Fruit fly (Drosophila melanogaster) whole organism, embryonic: ENCODE measurements around the gene SrpRalpha.
A peak's percentile ranks its signal among the peaks of the same experiment; 100 is the strongest.

Experiments
- Abd-B ChIP-seq: fragments of 200-800 bp; sonication (Bioruptor generic); optimal IDR thresholded peaks from 2 replicates; lab custom pipeline; 2018; ENCODE audit warnings: missing biosample characterization, mild to moderate bottlenecking, missing genetic modification characterization, moderate library complexity
- CG10366 ChIP-seq: fragments of 200-800 bp; sonication (Bioruptor generic); IDR thresholded peaks from 2 replicates; pipeline ENCODE4 v1.3.6; 2022; ENCODE audit warnings: missing biosample characterization, missing genetic modification characterization
- CG11093 ChIP-seq: fragments of 200-800 bp; sonication (Bioruptor generic); IDR thresholded peaks from 3 replicates; pipeline ENCODE4 v1.3.6; 2022; ENCODE audit warnings: missing biosample characterization, missing genetic modification characterization
- CG11696 ChIP-seq: fragments of 200-800 bp; sonication (Bioruptor generic); IDR thresholded peaks from 2 replicates; pipeline ENCODE4 v1.3.6; 2022; ENCODE audit warnings: missing biosample characterization, missing genetic modification characterization
- CG12236 ChIP-seq: fragments of 200-800 bp; sonication (Bioruptor generic); optimal IDR thresholded peaks from 2 replicates; lab custom pipeline; 2016; ENCODE audit warnings: missing biosample characterization, missing genetic modification characterization
- CG13775 ChIP-seq: fragments of 200-800 bp; sonication (Bioruptor generic); optimal IDR thresholded peaks from 3 replicates; lab custom pipeline; 2017; ENCODE audit warnings: missing biosample characterization, mild to moderate bottlenecking, missing genetic modification characterization
- CG14014 ChIP-seq: fragments of 200-800 bp; sonication (Bioruptor generic); IDR thresholded peaks from 2 replicates; pipeline ENCODE4 v1.3.6; 2022; ENCODE audit warnings: missing biosample characterization, missing genetic modification characterization
- CG14050 ChIP-seq: fragments of 200-800 bp; sonication (Bioruptor generic); IDR thresholded peaks from 3 replicates; pipeline ENCODE4 v1.3.6; 2022; ENCODE audit warnings: missing biosample characterization, missing genetic modification characterization
- CG14441 ChIP-seq: fragments of 200-800 bp; sonication (Bioruptor generic); IDR thresholded peaks from 2 replicates; pipeline ENCODE4 v1.3.6; 2022; ENCODE audit warnings: missing biosample characterization, missing genetic modification characterization
- CG14710 ChIP-seq: fragments of 200-800 bp; sonication (Bioruptor generic); optimal IDR thresholded peaks from 3 replicates; lab custom pipeline; 2019; ENCODE audit warnings: missing biosample characterization, mild to moderate bottlenecking, missing genetic modification characterization, moderate library complexity
- CG14965 ChIP-seq: fragments of 200-800 bp; sonication (Bioruptor generic); optimal IDR thresholded peaks from 2 replicates; lab custom pipeline; 2016; ENCODE audit warnings: missing biosample characterization, missing genetic modification characterization, borderline replicate concordance
- CG15073 ChIP-seq: fragments of 200-800 bp; sonication (Bioruptor generic); optimal IDR thresholded peaks from 2 replicates; lab custom pipeline; 2016; ENCODE audit warnings: missing biosample characterization, missing genetic modification characterization
- CG1603 ChIP-seq: fragments of 200-800 bp; sonication (Bioruptor generic); optimal IDR thresholded peaks from 2 replicates; lab custom pipeline; 2019; ENCODE audit warnings: missing biosample characterization, mild to moderate bottlenecking, missing genetic modification characterization, moderate library complexity
- CG17186 ChIP-seq: fragments of 200-800 bp; sonication (Bioruptor generic); optimal IDR thresholded peaks from 3 replicates; lab custom pipeline; 2017; ENCODE audit warnings: missing biosample characterization, missing genetic modification reagents, missing genetic modification characterization
- CG18476 ChIP-seq: fragments of 200-800 bp; sonication (Bioruptor generic); optimal IDR thresholded peaks from 2 replicates; lab custom pipeline; 2016; ENCODE audit warnings: missing biosample characterization, mild to moderate bottlenecking, missing genetic modification characterization
- CG2712 ChIP-seq: fragments of 200-800 bp; optimal IDR thresholded peaks from 3 replicates; lab custom pipeline; 2019; ENCODE audit warnings: missing biosample characterization, mild to moderate bottlenecking, missing genetic modification characterization, moderate library complexity
- CG3281 ChIP-seq: fragments of 200-800 bp; sonication (Bioruptor generic); optimal IDR thresholded peaks from 3 replicates; lab custom pipeline; 2017; ENCODE audit warnings: missing biosample characterization, mild to moderate bottlenecking, missing genetic modification characterization
- CG3847 ChIP-seq: fragments of 200-800 bp; sonication (Bioruptor generic); IDR thresholded peaks from 2 replicates; pipeline ENCODE4 v1.3.6; 2022; ENCODE audit warnings: missing biosample characterization, missing genetic modification characterization
- CG4328 ChIP-seq: fragments of 200-800 bp; sonication (Bioruptor generic); optimal IDR thresholded peaks from 3 replicates; lab custom pipeline; 2017; ENCODE audit warnings: missing biosample characterization, missing genetic modification reagents, missing genetic modification characterization
- CG4404 ChIP-seq: fragments of 200-800 bp; sonication (Bioruptor generic); IDR thresholded peaks from 2 replicates; pipeline ENCODE4 v1.3.6; 2022; ENCODE audit warnings: missing biosample characterization, missing genetic modification characterization
- CG4424 ChIP-seq: fragments of 200-800 bp; sonication (Bioruptor generic); optimal IDR thresholded peaks from 3 replicates; lab custom pipeline; 2016; ENCODE audit warnings: missing biosample characterization, missing genetic modification characterization
- CG5180 ChIP-seq: fragments of 200-800 bp; sonication (Bioruptor generic); optimal IDR thresholded peaks from 3 replicates; lab custom pipeline; 2017; ENCODE audit warnings: missing biosample characterization, missing genetic modification characterization, mild to moderate bottlenecking, moderate library complexity, missing genetic modification reagents
- CG6683 ChIP-seq: fragments of 200-800 bp; sonication (Bioruptor generic); optimal IDR thresholded peaks from 2 replicates; lab custom pipeline; 2017; ENCODE audit warnings: missing biosample characterization, mild to moderate bottlenecking, missing genetic modification characterization, missing genetic modification reagents
- CG6854 ChIP-seq: fragments of 200-800 bp; sonication (Bioruptor generic); optimal IDR thresholded peaks from 3 replicates; lab custom pipeline; 2017; ENCODE audit warnings: missing biosample characterization, mild to moderate bottlenecking, missing genetic modification characterization
- CG9727 ChIP-seq: fragments of 200-800 bp; sonication (Bioruptor generic); optimal IDR thresholded peaks from 3 replicates; lab custom pipeline; 2017; ENCODE audit warnings: missing biosample characterization, mild to moderate bottlenecking, missing genetic modification characterization
- CTCF ChIP-seq: fragments of 200-800 bp; sonication (Bioruptor generic); optimal IDR thresholded peaks from 2 replicates; lab custom pipeline; 2017; ENCODE audit warnings: missing biosample characterization, mild to moderate bottlenecking, missing genetic modification characterization, moderate library complexity
- ERR ChIP-seq: fragments of 200-800 bp; sonication (Bioruptor generic); optimal IDR thresholded peaks from 2 replicates; lab custom pipeline; 2016; ENCODE audit warnings: missing biosample characterization, missing genetic modification characterization
- Elba2 ChIP-seq: fragments of 200-800 bp; sonication (Bioruptor generic); optimal IDR thresholded peaks from 3 replicates; lab custom pipeline; 2016; ENCODE audit warnings: missing biosample characterization, missing genetic modification characterization
- H15 ChIP-seq: fragments of 200-800 bp; sonication (Bioruptor generic); IDR thresholded peaks from 3 replicates; pipeline ENCODE4 v1.3.6; 2022; ENCODE audit warnings: missing biosample characterization, missing genetic modification characterization
- Med ChIP-seq: fragments of 200-800 bp; sonication (Bioruptor generic); peaks from one replicate; lab custom pipeline; 2016; ENCODE audit warnings: missing biosample characterization, missing genetic modification characterization, mild to moderate bottlenecking, inconsistent platforms, moderate library complexity
- Nf-YA ChIP-seq: fragments of 200-800 bp; sonication (Bioruptor generic); IDR thresholded peaks from 2 replicates; pipeline ENCODE4 v1.3.6; 2022; ENCODE audit warnings: missing biosample characterization, missing genetic modification characterization
- Pdp1 ChIP-seq, 2 experiments: fragments of 200-800 bp; sonication (Bioruptor generic); optimal IDR thresholded peaks; 3 replicates each; lab custom pipeline; 2016; ENCODE audit warnings: missing biosample characterization in 2 of 2, missing genetic modification characterization in 2 of 2, mild to moderate bottlenecking in 1 of 2, moderate library complexity in 1 of 2
- Sry-β ChIP-seq: fragments of 200-800 bp; sonication (Bioruptor generic); optimal IDR thresholded peaks from 2 replicates; lab custom pipeline; 2018; ENCODE audit warnings: missing biosample characterization, mild to moderate bottlenecking, missing genetic modification characterization, moderate library complexity
- TFAM ChIP-seq: fragments of 200-800 bp; sonication (Bioruptor generic); optimal IDR thresholded peaks from 2 replicates; lab custom pipeline; 2017; ENCODE audit warnings: missing biosample characterization, missing genetic modification characterization, inconsistent platforms
- crp ChIP-seq, 2 experiments: fragments of 200-800 bp; sonication (Bioruptor generic); optimal IDR thresholded peaks; 2 replicates in 1 of 2; 3 replicates in 1 of 2; lab custom pipeline; 2017; ENCODE audit warnings: missing biosample characterization in 2 of 2, missing genetic modification characterization in 2 of 2, mild to moderate bottlenecking in 1 of 2, moderate library complexity in 1 of 2
- danr ChIP-seq: fragments of 200-800 bp; sonication (Bioruptor generic); IDR thresholded peaks from 2 replicates; pipeline ENCODE4 v1.3.6; 2022; ENCODE audit warnings: missing biosample characterization, missing genetic modification characterization
- dmrt11E ChIP-seq: fragments of 200-800 bp; sonication (Bioruptor generic); optimal IDR thresholded peaks from 3 replicates; lab custom pipeline; 2018; ENCODE audit warnings: missing biosample characterization, mild to moderate bottlenecking, missing genetic modification characterization, moderate library complexity
- ftz-f1 ChIP-seq: fragments of 200-800 bp; sonication (Bioruptor generic); optimal IDR thresholded peaks from 2 replicates; lab custom pipeline; 2016; ENCODE audit warnings: missing biosample characterization, missing genetic modification characterization
- grau ChIP-seq: fragments of 200-800 bp; optimal IDR thresholded peaks from 3 replicates; lab custom pipeline; 2019; ENCODE audit warnings: missing biosample characterization, mild to moderate bottlenecking, missing genetic modification characterization, moderate library complexity
- hbn ChIP-seq: fragments of 200-800 bp; sonication (Bioruptor generic); IDR thresholded peaks from 2 replicates; pipeline ENCODE4 v1.3.6; 2022; ENCODE audit warnings: missing biosample characterization, missing genetic modification characterization; ENCODE audit not compliant: partially characterized antibody
- ken ChIP-seq: fragments of 200-800 bp; sonication (Bioruptor generic); IDR thresholded peaks from 3 replicates; pipeline ENCODE4 v1.3.6; 2022; ENCODE audit warnings: missing biosample characterization, missing genetic modification characterization
- maf-S ChIP-seq: fragments of 200-800 bp; sonication (Bioruptor generic); optimal IDR thresholded peaks from 2 replicates; lab custom pipeline; 2016; ENCODE audit warnings: missing biosample characterization, missing genetic modification characterization
- ranshi ChIP-seq: fragments of 200-800 bp; sonication (Bioruptor generic); IDR thresholded peaks from 2 replicates; pipeline ENCODE4 v1.3.6; 2022; ENCODE audit warnings: missing biosample characterization, missing genetic modification characterization
- sisA ChIP-seq: fragments of 200-800 bp; sonication (Bioruptor generic); IDR thresholded peaks from 2 replicates; pipeline ENCODE4 v1.3.6; 2022; ENCODE audit warnings: missing biosample characterization, missing genetic modification characterization
- slp2 ChIP-seq: fragments of 200-800 bp; sonication (Bioruptor generic); optimal IDR thresholded peaks from 2 replicates; lab custom pipeline; 2016; ENCODE audit warnings: missing biosample characterization, missing genetic modification characterization
- sr ChIP-seq: fragments of 200-800 bp; sonication (Bioruptor generic); IDR thresholded peaks from 3 replicates; pipeline ENCODE4 v1.3.6; 2022; ENCODE audit warnings: missing biosample characterization, missing genetic modification characterization
- ssp ChIP-seq: fragments of 200-800 bp; sonication (Bioruptor generic); IDR thresholded peaks from 2 replicates; pipeline ENCODE4 v1.3.6; 2022; ENCODE audit warnings: missing biosample characterization, missing genetic modification characterization
- toy ChIP-seq: fragments of 200-800 bp; sonication (Bioruptor generic); IDR thresholded peaks from 2 replicates; pipeline ENCODE4 v1.3.6; 2022; ENCODE audit warnings: missing biosample characterization, missing genetic modification characterization
- tup ChIP-seq: fragments of 200-800 bp; sonication (Bioruptor generic); optimal IDR thresholded peaks from 2 replicates; lab custom pipeline; 2016; ENCODE audit warnings: missing biosample characterization, mild to moderate bottlenecking, missing genetic modification characterization, moderate library complexity
- unpg ChIP-seq: fragments of 200-800 bp; sonication (Bioruptor generic); optimal IDR thresholded peaks from 3 replicates; lab custom pipeline; 2018; ENCODE audit warnings: missing biosample characterization, mild to moderate bottlenecking, missing genetic modification characterization, moderate library complexity

The SrpRalpha gene

DNA sequence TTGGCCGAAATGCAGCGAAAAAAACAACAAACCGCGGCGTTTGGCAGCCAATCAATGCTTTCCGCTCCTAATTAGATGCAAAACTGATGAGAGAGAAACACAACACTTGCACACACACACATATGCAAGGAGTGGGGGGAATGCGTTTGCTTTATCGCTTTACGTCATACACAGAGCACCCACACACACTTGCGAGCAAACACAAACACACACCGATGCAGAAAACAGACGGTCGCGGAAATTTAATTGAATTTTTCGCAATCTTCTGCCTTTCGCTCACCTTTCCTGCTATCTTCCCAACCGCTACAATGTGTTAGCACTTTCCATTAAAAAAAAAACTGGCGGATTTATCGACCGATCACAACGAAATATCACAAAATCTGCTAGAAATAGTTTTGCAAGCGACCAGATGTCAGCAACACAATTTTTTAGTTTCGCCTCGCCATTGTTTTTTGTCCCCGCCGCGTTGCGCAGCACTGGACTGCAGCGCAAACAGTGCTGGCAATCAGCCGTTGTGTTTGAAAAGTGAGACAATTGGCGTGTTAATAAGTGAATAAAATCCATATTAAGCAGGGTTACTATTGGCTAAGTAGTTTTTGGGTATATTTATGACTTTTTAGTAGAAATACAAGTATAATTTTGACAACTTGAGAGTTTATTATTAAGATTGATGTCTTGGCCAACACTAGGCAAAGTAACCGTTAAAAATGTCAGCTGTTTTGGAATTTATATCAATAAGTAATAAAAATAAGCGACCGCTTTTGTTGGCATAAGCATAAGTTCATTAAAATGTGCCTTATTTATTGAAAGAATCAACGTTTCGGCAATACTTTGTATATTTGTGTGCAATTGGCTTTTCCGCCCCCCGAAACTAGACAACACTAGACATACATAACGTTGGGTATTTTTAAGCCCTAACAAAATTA, 8.0 kb upstream of the SrpRalpha start, which contains the start of gene Klp10A (continued):
- TF ChIP-seq CG6683 (GFP tag; lab: Kevin White, UChicago) (no peak), CG9727 (GFP tag; lab: Kevin White, UChicago) (peak; percentile 16), hbn (GFP tag; lab: Robert Waterston, UW) (no peak), CG4424 (GFP tag; lab: Kevin White, UChicago) (peak; percentile 14), ranshi (GFP tag; lab: Robert Waterston, UW) (no peak), slp2 (GFP tag; lab: Kevin White, UChicago) (no peak), Abd-B (GFP tag; lab: Kevin White, UChicago) (no peak), CG15073 (GFP tag; lab: Kevin White, UChicago) (no peak), tup (GFP tag; lab: Kevin White, UChicago) (no peak), grau (tag; lab: Kevin White, UChicago) (no peak), sisA (GFP tag; lab: Robert Waterston, UW) (0 out of 2 replicates have a peak, but pooled peaks have one; percentile 13), Pdp1 (GFP tag; optimal IDR thresholded peaks at IDR 0.05; lab: Kevin White, UChicago) (peak in 1 of 2 experiments; percentile 90), danr (GFP tag; lab: Robert Waterston, UW) (no peak), CTCF (GFP tag; lab: Kevin White, UChicago) (no peak), CG14710 (tag; lab: Kevin White, UChicago) (no peak), CG12236 (GFP tag; lab: Kevin White, UChicago) (no peak), CG3281 (peak; percentile 20), CG4404 (GFP tag; lab: Robert Waterston, UW) (no peak), CG2712 (no peak), dmrt11E (tag; lab: Kevin White, UChicago) (no peak), ken (GFP tag; lab: Robert Waterston, UW) (no peak), TFAM (GFP tag; lab: Kevin White, UChicago) (no peak), CG11093 (GFP tag; lab: Robert Waterston, UW) (no peak), CG1603 (peak; percentile 31), H15 (GFP tag; lab: Robert Waterston, UW) (no peak), CG14965 (GFP tag; lab: Kevin White, UChicago) (no peak), Med (peak; percentile 71), CG5180 (no peak), maf-S (peak; percentile 5), Sry-β (GFP tag; lab: Kevin White, UChicago) (peak; percentile 58), CG14014 (GFP tag; lab: Robert Waterston, UW) (no peak), CG14050 (GFP tag; lab: Robert Waterston, UW) (no peak), CG18476 (GFP tag; lab: Kevin White, UChicago) (no peak), unpg (GFP tag; lab: Kevin White, UChicago) (no peak), CG10366 (GFP tag; lab: Robert Waterston, UW) (no peak), Elba2 (GFP tag; lab: Kevin White, UChicago) (peak; percentile 73), CG14441 (GFP tag; lab: Robert Waterston, UW) (no peak), CG4328 (GFP tag; lab: Kevin White, UChicago) (no peak), CG6854 (GFP tag; lab: Kevin White, UChicago) (no peak), CG3847 (GFP tag; lab: Robert Waterston, UW) (0 out of 2 replicates have a peak, but pooled peaks have one; percentile 12), ftz-f1 (GFP tag; lab: Kevin White, UChicago) (no peak), ERR (GFP tag; lab: Kevin White, UChicago) (no peak), CG13775 (GFP tag; lab: Kevin White, UChicago) (no peak), toy (GFP tag; lab: Robert Waterston, UW) (no peak), ssp (GFP tag; lab: Robert Waterston, UW) (no peak), sr (GFP tag; lab: Robert Waterston, UW) (no peak), CG11696 (GFP tag; lab: Robert Waterston, UW) (no peak), CG17186 (peak; percentile 47), Nf-YA (GFP tag; lab: Robert Waterston, UW) (no peak), crp (GFP tag; optimal IDR thresholded peaks at IDR 0.05; lab: Kevin White, UChicago) (peak in 1 of 2 experiments; percentile 76)
